Worm (Caenorhabditis elegans): ENCODE measurements around the gene vps-26.

- no peak for TF ChIP-seq zag-1 (tag; optimal IDR thresholded peaks at IDR 0.05)
- no peak for TF ChIP-seq egl-27 (tag; optimal IDR thresholded peaks at IDR 0.05)
- no peak for TF ChIP-seq ama-1 (optimal IDR thresholded peaks at IDR 0.05)
- TF ChIP-seq F13H6.1 (tag; optimal IDR thresholded peaks at IDR 0.05), result no peak
Measured at ce11 chrIV:9304617-9305016, 37.0 kb downstream of the vps-26 start, which contains the start of gene F49C12.5.

All from whole organism, L2 larva.